Fruit fly (Drosophila melanogaster) whole organism, embryonic: ENCODE measurements around the gene ppk30.

ENCODE experiments used
- Ada2b ChIP-seq: fragments of 200-800 bp; sonication (Bioruptor generic); IDR thresholded peaks from 2 replicates; pipeline ENCODE4 v1.3.6; 2022; ENCODE audit warnings: missing biosample characterization, missing genetic modification characterization
- Antp ChIP-seq: fragments of 200-800 bp; sonication (Bioruptor generic); optimal IDR thresholded peaks from 3 replicates; lab custom pipeline; 2016; ENCODE audit warnings: missing biosample characterization, missing genetic modification characterization
- Atf-2 ChIP-seq: fragments of 200-800 bp; sonication (Bioruptor generic); optimal IDR thresholded peaks from 2 replicates; lab custom pipeline; 2016; ENCODE audit warnings: missing biosample characterization, missing genetic modification characterization
- CG10147 ChIP-seq: fragments of 200-800 bp; sonication (Bioruptor generic); optimal IDR thresholded peaks from 2 replicates; lab custom pipeline; 2019; ENCODE audit warnings: missing biosample characterization, mild to moderate bottlenecking, missing genetic modification characterization, moderate library complexity
- CG10431 ChIP-seq: fragments of 200-800 bp; sonication (Bioruptor generic); optimal IDR thresholded peaks from 3 replicates; lab custom pipeline; 2018; ENCODE audit warnings: missing biosample characterization, mild to moderate bottlenecking, missing genetic modification characterization
- CG11093 ChIP-seq: fragments of 200-800 bp; sonication (Bioruptor generic); IDR thresholded peaks from 3 replicates; pipeline ENCODE4 v1.3.6; 2022; ENCODE audit warnings: missing biosample characterization, missing genetic modification characterization
- CG13424 ChIP-seq: fragments of 200-800 bp; sonication (Bioruptor generic); optimal IDR thresholded peaks from 2 replicates; lab custom pipeline; 2019; ENCODE audit warnings: missing biosample characterization, mild to moderate bottlenecking, missing genetic modification characterization, moderate library complexity
- CG1603 ChIP-seq: fragments of 200-800 bp; sonication (Bioruptor generic); optimal IDR thresholded peaks from 2 replicates; lab custom pipeline; 2019; ENCODE audit warnings: missing biosample characterization, mild to moderate bottlenecking, missing genetic modification characterization, moderate library complexity
- CG17385 ChIP-seq: fragments of 200-800 bp; sonication (Bioruptor generic); optimal IDR thresholded peaks from 3 replicates; lab custom pipeline; 2018; ENCODE audit warnings: missing biosample characterization, mild to moderate bottlenecking, missing genetic modification characterization
- CG2116 ChIP-seq: fragments of 200-800 bp; sonication (Bioruptor generic); optimal IDR thresholded peaks from 3 replicates; lab custom pipeline; 2018; ENCODE audit warnings: missing biosample characterization, mild to moderate bottlenecking, missing genetic modification characterization
- CG34376 ChIP-seq: fragments of 200-800 bp; sonication (Bioruptor generic); optimal IDR thresholded peaks from 2 replicates; lab custom pipeline; 2018; ENCODE audit warnings: missing biosample characterization, mild to moderate bottlenecking, missing genetic modification characterization
- CG4404 ChIP-seq: fragments of 200-800 bp; sonication (Bioruptor generic); IDR thresholded peaks from 2 replicates; pipeline ENCODE4 v1.3.6; 2022; ENCODE audit warnings: missing biosample characterization, missing genetic modification characterization
- CG6683 ChIP-seq: fragments of 200-800 bp; sonication (Bioruptor generic); optimal IDR thresholded peaks from 2 replicates; lab custom pipeline; 2017; ENCODE audit warnings: missing biosample characterization, mild to moderate bottlenecking, missing genetic modification characterization, missing genetic modification reagents
- CG7839 ChIP-seq: fragments of 200-800 bp; sonication (Bioruptor generic); optimal IDR thresholded peaks from 3 replicates; lab custom pipeline; 2018; ENCODE audit warnings: missing biosample characterization, mild to moderate bottlenecking, missing genetic modification characterization, moderate library complexity
- CG8290 ChIP-seq, 3 experiments: fragments of 200-800 bp; sonication (Bioruptor generic); optimal IDR thresholded peaks; 2 replicates each; lab custom pipeline; 2016 to 2019; ENCODE audit warnings: missing biosample characterization in 3 of 3, missing genetic modification characterization in 3 of 3, mild to moderate bottlenecking in 2 of 3, moderate library complexity in 1 of 3
- CG8924 ChIP-seq: fragments of 200-800 bp; optimal IDR thresholded peaks from 3 replicates; lab custom pipeline; 2019; ENCODE audit warnings: missing biosample characterization, mild to moderate bottlenecking, missing genetic modification characterization, moderate library complexity
- CG8944 ChIP-seq: fragments of 200-800 bp; sonication (Bioruptor generic); optimal IDR thresholded peaks from 3 replicates; lab custom pipeline; 2016; ENCODE audit warnings: missing biosample characterization, missing genetic modification characterization
- Chrac-16 ChIP-seq: fragments of 200-800 bp; sonication (Bioruptor generic); optimal IDR thresholded peaks from 3 replicates; lab custom pipeline; 2016; ENCODE audit warnings: missing biosample characterization, missing genetic modification characterization
- CrebB ChIP-seq: fragments of 200-800 bp; sonication (Bioruptor generic); optimal IDR thresholded peaks from 3 replicates; lab custom pipeline; 2018; ENCODE audit warnings: missing biosample characterization, mild to moderate bottlenecking, missing genetic modification characterization
- Dip3 ChIP-seq: fragments of 200-800 bp; sonication (Bioruptor generic); optimal IDR thresholded peaks from 3 replicates; lab custom pipeline; 2016; ENCODE audit warnings: missing biosample characterization, missing genetic modification characterization
- MTF-1 ChIP-seq: fragments of 200-800 bp; sonication (Bioruptor generic); optimal IDR thresholded peaks from 2 replicates; lab custom pipeline; 2018; ENCODE audit warnings: missing biosample characterization, mild to moderate bottlenecking, missing genetic modification characterization, borderline replicate concordance
- Taf1 ChIP-seq: fragments of 200-800 bp; sonication (Bioruptor generic); IDR thresholded peaks from 2 replicates; pipeline ENCODE4 v1.3.6; 2022; ENCODE audit warnings: missing biosample characterization, missing genetic modification characterization
- ab ChIP-seq: fragments of 200-800 bp; sonication (Bioruptor generic); optimal IDR thresholded peaks from 2 replicates; lab custom pipeline; 2016; ENCODE audit warnings: missing biosample characterization, missing genetic modification characterization
- az2 ChIP-seq: fragments of 200-800 bp; sonication (Bioruptor generic); optimal IDR thresholded peaks from 3 replicates; lab custom pipeline; 2016; ENCODE audit warnings: missing biosample characterization, missing genetic modification characterization
- crol ChIP-seq: fragments of 200-800 bp; sonication (Bioruptor generic); IDR thresholded peaks from 2 replicates; pipeline ENCODE4 v1.3.6; 2022; ENCODE audit warnings: missing biosample characterization, missing genetic modification characterization
- emc ChIP-seq: fragments of 200-800 bp; sonication (Bioruptor generic); optimal IDR thresholded peaks from 2 replicates; lab custom pipeline; 2016; ENCODE audit warnings: missing biosample characterization, missing genetic modification characterization
- eyg ChIP-seq: fragments of 200-800 bp; sonication (Bioruptor generic); optimal IDR thresholded peaks from 3 replicates; lab custom pipeline; 2016; ENCODE audit warnings: missing biosample characterization, missing genetic modification characterization
- gem ChIP-seq: fragments of 200-800 bp; sonication (Bioruptor generic); optimal IDR thresholded peaks from 2 replicates; lab custom pipeline; 2019; ENCODE audit warnings: missing biosample characterization, mild to moderate bottlenecking, missing genetic modification characterization, moderate library complexity
- ham ChIP-seq: fragments of 200-800 bp; sonication (Bioruptor generic); IDR thresholded peaks from 2 replicates; pipeline ENCODE4 v1.3.6; 2022; ENCODE audit warnings: missing biosample characterization, missing genetic modification characterization
- hb ChIP-seq: fragments of 200-800 bp; sonication (Bioruptor generic); IDR thresholded peaks from 3 replicates; pipeline ENCODE4 v1.3.6; 2022; ENCODE audit warnings: missing biosample characterization, missing genetic modification characterization; ENCODE audit not compliant: partially characterized antibody
- hth ChIP-seq: fragments of >200 bp; optimal IDR thresholded peaks from 2 replicates; lab custom pipeline; 2017; ENCODE audit warnings: inconsistent platforms
- ind ChIP-seq: fragments of 200-800 bp; sonication (Bioruptor generic); optimal IDR thresholded peaks from 3 replicates; lab custom pipeline; 2016; ENCODE audit warnings: missing biosample characterization, missing genetic modification characterization
- inv ChIP-seq: fragments of 200-800 bp; sonication (Bioruptor generic); IDR thresholded peaks from 2 replicates; pipeline ENCODE4 v1.3.6; 2022; ENCODE audit warnings: missing biosample characterization, missing genetic modification characterization; ENCODE audit not compliant: partially characterized antibody
- ken ChIP-seq: fragments of 200-800 bp; sonication (Bioruptor generic); IDR thresholded peaks from 3 replicates; pipeline ENCODE4 v1.3.6; 2022; ENCODE audit warnings: missing biosample characterization, missing genetic modification characterization
- lov ChIP-seq, 2 experiments: fragments of 200-800 bp in 1 of 2; fragments of >200 bp in 1 of 2; sonication (Bioruptor generic) in 1 of 2; IDR thresholded peaks in 1 of 2; optimal IDR thresholded peaks in 1 of 2; 2 replicates in 1 of 2; 3 replicates in 1 of 2; pipeline versions ENCODE4 v1.3.6 to Lab custom; 2017 to 2022; ENCODE audit warnings: missing biosample characterization in 1 of 2, missing genetic modification characterization in 1 of 2
- nau ChIP-seq: fragments of 200-800 bp; sonication (Bioruptor generic); optimal IDR thresholded peaks from 3 replicates; lab custom pipeline; 2017; ENCODE audit warnings: missing biosample characterization, mild to moderate bottlenecking, missing genetic modification characterization, missing genetic modification reagents
- nom ChIP-seq: fragments of 200-800 bp; sonication (Bioruptor generic); optimal IDR thresholded peaks from 2 replicates; lab custom pipeline; 2017; ENCODE audit warnings: missing biosample characterization, missing genetic modification characterization, mild to moderate bottlenecking, moderate library complexity, missing genetic modification reagents
- oc ChIP-seq: fragments of 200-800 bp; sonication (Bioruptor generic); optimal IDR thresholded peaks from 2 replicates; lab custom pipeline; 2018; ENCODE audit warnings: missing biosample characterization, mild to moderate bottlenecking, missing genetic modification characterization, moderate library complexity
- odd ChIP-seq: fragments of 200-800 bp; sonication (Bioruptor generic); optimal IDR thresholded peaks from 2 replicates; lab custom pipeline; 2017; ENCODE audit warnings: missing biosample characterization, mild to moderate bottlenecking, missing genetic modification characterization
- p53 ChIP-seq: fragments of 200-800 bp; sonication (Bioruptor generic); optimal IDR thresholded peaks from 2 replicates; lab custom pipeline; 2016; ENCODE audit warnings: missing biosample characterization, missing genetic modification characterization
- pan ChIP-seq, 4 experiments: fragments of >200 bp in 3 of 4; fragments of 200-800 bp in 1 of 4; sonication (Bioruptor generic) in 1 of 4; optimal IDR thresholded peaks in 3 of 4; IDR thresholded peaks in 1 of 4; 2 replicates each; pipeline versions ENCODE4 v1.3.6 to Lab custom; 2017 to 2022; ENCODE audit warnings: missing biosample characterization in 2 of 4, missing genetic modification characterization in 2 of 4, mixed read lengths in 1 of 4
- pb ChIP-seq: fragments of 200-800 bp; sonication (Bioruptor generic); optimal IDR thresholded peaks from 3 replicates; lab custom pipeline; 2016; ENCODE audit warnings: missing biosample characterization, missing genetic modification characterization
- ranshi ChIP-seq: fragments of 200-800 bp; sonication (Bioruptor generic); IDR thresholded peaks from 2 replicates; pipeline ENCODE4 v1.3.6; 2022; ENCODE audit warnings: missing biosample characterization, missing genetic modification characterization
- ro ChIP-seq: fragments of 200-800 bp; sonication (Bioruptor generic); IDR thresholded peaks from 2 replicates; pipeline ENCODE4 v1.3.6; 2022; ENCODE audit warnings: missing biosample characterization, missing genetic modification characterization
- sob ChIP-seq: fragments of 200-800 bp; sonication (Bioruptor generic); IDR thresholded peaks from 2 replicates; pipeline ENCODE4 v1.3.6; 2022; ENCODE audit warnings: missing biosample characterization, missing genetic modification characterization
- stwl ChIP-seq: fragments of 200-800 bp; sonication (Bioruptor generic); optimal IDR thresholded peaks from 3 replicates; lab custom pipeline; 2018; ENCODE audit warnings: missing biosample characterization, mild to moderate bottlenecking, missing genetic modification characterization, moderate library complexity
- vnd ChIP-seq: fragments of 200-800 bp; sonication (Bioruptor generic); IDR thresholded peaks from 3 replicates; pipeline ENCODE4 v1.3.6; 2022; ENCODE audit warnings: missing biosample characterization, missing genetic modification characterization; ENCODE audit not compliant: partially characterized antibody
- wdn ChIP-seq: fragments of 200-800 bp; sonication (Bioruptor generic); IDR thresholded peaks from 2 replicates; pipeline ENCODE4 v1.3.6; 2022; ENCODE audit warnings: missing biosample characterization, missing genetic modification characterization

Gene ppk30

DNA sequence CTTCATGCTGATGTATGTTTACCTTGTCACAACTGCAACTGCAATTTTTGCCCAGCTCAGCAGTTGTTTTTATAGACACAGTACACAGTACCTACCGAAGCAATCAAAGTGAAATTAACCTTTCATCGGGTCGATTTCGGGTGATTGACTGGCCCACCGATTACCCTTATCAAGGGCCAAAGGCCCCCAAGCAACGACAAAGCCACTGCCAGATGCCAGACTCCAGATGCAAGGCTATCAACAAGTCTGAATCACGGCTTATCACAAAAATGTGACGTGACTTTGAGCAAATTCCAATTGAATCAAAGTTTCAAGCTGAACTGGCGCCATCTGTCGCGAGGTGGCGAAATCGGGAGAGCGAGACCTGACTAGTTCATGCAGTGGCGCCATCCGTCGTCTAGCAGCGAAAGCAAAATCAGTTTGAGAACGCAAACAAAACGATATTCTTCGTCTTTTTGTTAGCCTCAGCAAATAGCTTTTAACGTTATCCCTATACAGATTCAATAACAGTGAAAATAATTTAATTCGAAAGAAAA, 47.9 kb downstream of the ppk30 start, which contains the start of gene Obp99b (continued):
- TF ChIP-seq Chrac-16 (GFP tag; lab: Kevin White, UChicago) (peak; percentile 75), CrebB (tag; lab: Kevin White, UChicago) (peak; percentile 74), CG6683 (GFP tag; lab: Kevin White, UChicago) (no peak), odd (GFP tag; lab: Kevin White, UChicago) (peak; percentile 83), CG7839 (tag; lab: Kevin White, UChicago) (peak; percentile 74), CG2116 (GFP tag; lab: Kevin White, UChicago) (peak; percentile 23), CG13424 (peak; percentile 71), ken (GFP tag; lab: Robert Waterston, UW) (peak; percentile 85), Ada2b (peak; percentile 61), stwl (tag; lab: Kevin White, UChicago) (peak; percentile 32), Taf1 (GFP tag; lab: Robert Waterston, UW) (no peak), vnd (GFP tag; lab: Robert Waterston, UW) (no peak), CG10147 (GFP tag; lab: Kevin White, UChicago) (peak; percentile 36), ranshi (GFP tag; lab: Robert Waterston, UW) (peak; percentile 69), az2 (GFP tag; lab: Kevin White, UChicago) (peak; percentile 85), sob (peak; percentile 79), ab (no peak), CG8924 (tag; lab: Kevin White, UChicago) (peak; percentile 11), Atf-2 (GFP tag; lab: Kevin White, UChicago) (peak; percentile 77), crol (GFP tag; lab: Robert Waterston, UW) (0 out of 2 replicates have a peak, but pooled peaks have one; percentile 28), inv (GFP tag; lab: Robert Waterston, UW) (no peak), eyg (GFP tag; lab: Kevin White, UChicago) (peak; percentile 68), wdn (GFP tag; lab: Robert Waterston, UW) (0 out of 2 replicates have a peak, but pooled peaks have one; percentile 46), CG8944 (peak; percentile 74), CG34376 (GFP tag; lab: Kevin White, UChicago) (peak; percentile 67), CG8290 (GFP tag; optimal IDR thresholded peaks at IDR 0.05; lab: Kevin White, UChicago) (peak; percentile 44), CG8290 (tag; optimal IDR thresholded peaks at IDR 0.05; lab: Kevin White, UChicago) (peak; percentile 73 to 87), ham (no peak; the same call in 1 of the 2 replicates), nom (peak; percentile 75), CG1603 (peak; percentile 91), CG11093 (peak; percentile 56; the same call in 2 of the 3 replicates), p53 (GFP tag; lab: Kevin White, UChicago) (peak; percentile 57), hb (GFP tag; lab: Robert Waterston, UW) (no peak), Dip3 (GFP tag; lab: Kevin White, UChicago) (peak; percentile 3), pan (optimal IDR thresholded peaks at IDR 0.05; lab: Kevin White, UChicago) (no peak), pan (GFP tag; optimal IDR thresholded peaks at IDR 0.05 in 1 of 2, IDR thresholded peaks at IDR 0.05 in 1 of 2) (peak in 1 of 2 experiments; percentile 84), CG4404 (GFP tag; lab: Robert Waterston, UW) (peak; percentile 53), CG17385 (GFP tag; lab: Kevin White, UChicago) (peak; percentile 69), hth (lab: Kevin White, UChicago) (no peak), Antp (GFP tag; lab: Kevin White, UChicago) (peak; percentile 84), pb (GFP tag; lab: Kevin White, UChicago) (peak; percentile 94), oc (tag; lab: Kevin White, UChicago) (peak; percentile 36), ind (peak; percentile 76), MTF-1 (GFP tag; lab: Kevin White, UChicago) (peak; percentile 93), lov (optimal IDR thresholded peaks at IDR 0.05; lab: Kevin White, UChicago) (no peak), lov (GFP tag; IDR thresholded peaks at IDR 0.05; lab: Robert Waterston, UW) (peak; percentile 93), CG10431 (GFP tag; lab: Kevin White, UChicago) (peak; percentile 87), emc (GFP tag; lab: Kevin White, UChicago) (no peak), nau (GFP tag; lab: Kevin White, UChicago) (peak; percentile 70), gem (peak; percentile 56), ro (GFP tag; lab: Robert Waterston, UW) (peak; percentile 45; the same call in 1 of the 2 replicates)
